ENCODE assay signal across 4 worm cellular contexts in genomic region chrX:16147728-16148197, ce11.
A peak's percentile ranks its signal among the peaks of the same experiment; 100 is the strongest.
TF ChIP-seq lines count a peak whose summit lies in the region.

No protein-coding gene starts in this region.

TF ChIP-seq in whole organism, L2 larva, 48 proteins besides CTCF, POLR2A, EP300 and RAD21 (continued from another document):
- TF ChIP-seq ztf-11 (tag; optimal IDR thresholded peaks at IDR 0.05; lab: Kevin White, UChicago) (peak; percentile 60), mbf-1 (tag; optimal IDR thresholded peaks at IDR 0.05; lab: Kevin White, UChicago) (no peak), lin-39 (tag; optimal IDR thresholded peaks at IDR 0.05; lab: Kevin White, UChicago) (peak; percentile 74), ZK546.5 (tag; optimal IDR thresholded peaks at IDR 0.05; lab: Kevin White, UChicago) (no peak), crh-2 (tag; optimal IDR thresholded peaks at IDR 0.05; lab: Kevin White, UChicago) (peak; percentile 63), R02D3.7 (tag; optimal IDR thresholded peaks at IDR 0.05; lab: Kevin White, UChicago) (no peak), ztf-4 (tag; optimal IDR thresholded peaks at IDR 0.05; lab: Kevin White, UChicago) (peak; percentile 45), sem-4 (tag; optimal IDR thresholded peaks at IDR 0.05; lab: Kevin White, UChicago) (peak; percentile 89), sma-9 (GFP tag; optimal IDR thresholded peaks at IDR 0.05; lab: Kevin White, UChicago) (peak; percentile 94), sma-9 (tag; optimal IDR thresholded peaks at IDR 0.05; lab: Kevin White, UChicago) (no peak), mdl-1 (tag; optimal IDR thresholded peaks at IDR 0.05; lab: Kevin White, UChicago) (peak; percentile 49 to 86), unc-55 (GFP tag; optimal IDR thresholded peaks at IDR 0.05; lab: Kevin White, UChicago) (peak; percentile 88), nhr-129 (tag; optimal IDR thresholded peaks at IDR 0.05; lab: Kevin White, UChicago) (peak; percentile 98), unc-62 (GFP tag; optimal IDR thresholded peaks at IDR 0.05; lab: Kevin White, UChicago) (no peak), mab-5 (tag; optimal IDR thresholded peaks at IDR 0.05; lab: Kevin White, UChicago) (peak; percentile 70), gmeb-1 (tag; optimal IDR thresholded peaks at IDR 0.05; lab: Kevin White, UChicago) (peak; percentile 22)

TF ChIP-seq in whole organism, L4 larva, 104 proteins besides CTCF, POLR2A, EP300 and RAD21 (continued from another document and continues in another):
- TF ChIP-seq lim-7 (GFP tag; IDR thresholded peaks at IDR 0.05; lab: Robert Waterston, UW) (no peak), nhr-28 (tag; optimal IDR thresholded peaks at IDR 0.05; lab: Kevin White, UChicago) (peak; percentile 54), sdz-12 (GFP tag; optimal IDR thresholded peaks at IDR 0.05; lab: Kevin White, UChicago) (no peak), nhr-6 (tag; optimal IDR thresholded peaks at IDR 0.05; lab: Kevin White, UChicago) (no peak), saeg-2 (GFP tag; IDR thresholded peaks at IDR 0.05; lab: Robert Waterston, UW) (no peak), F49E8.2 (tag; optimal IDR thresholded peaks at IDR 0.05; lab: Kevin White, UChicago; ENCODE audit: borderline replicate concordance) (no peak), nhr-76 (tag; optimal IDR thresholded peaks at IDR 0.05; lab: Kevin White, UChicago) (no peak), daf-19 (GFP tag; conservative IDR thresholded peaks at IDR 0.05; lab: Robert Waterston, UW) (no peak), zfp-2 (tag; optimal IDR thresholded peaks at IDR 0.05; lab: Kevin White, UChicago) (no peak), cey-2 (tag; optimal IDR thresholded peaks at IDR 0.05; lab: Kevin White, UChicago; ENCODE audit: borderline replicate concordance, insufficient read depth) (no peak), nhr-111 (GFP tag; optimal IDR thresholded peaks at IDR 0.05; lab: Kevin White, UChicago) (no peak), attf-4 (tag; optimal IDR thresholded peaks at IDR 0.05; lab: Kevin White, UChicago) (no peak), lir-3 (tag; optimal IDR thresholded peaks at IDR 0.05; lab: Kevin White, UChicago) (no peak), aly-2 (tag; optimal IDR thresholded peaks at IDR 0.05; lab: Kevin White, UChicago) (no peak), Y5F2A.4 (GFP tag; optimal IDR thresholded peaks at IDR 0.05; lab: Kevin White, UChicago) (no peak), pqm-1 (tag; optimal IDR thresholded peaks at IDR 0.05; lab: Kevin White, UChicago) (no peak), ceh-20 (GFP tag; IDR thresholded peaks at IDR 0.05; lab: Robert Waterston, UW) (no peak), ceh-32 (tag; optimal IDR thresholded peaks at IDR 0.05; lab: Kevin White, UChicago; ENCODE audit: poor library complexity) (no peak), dmd-8 (GFP tag; IDR thresholded peaks at IDR 0.05; lab: Robert Waterston, UW) (no peak), vab-7 (GFP tag; IDR thresholded peaks at IDR 0.05; lab: Robert Waterston, UW) (no peak), mxl-3 (GFP tag; optimal IDR thresholded peaks at IDR 0.05; lab: Kevin White, UChicago) (peak; percentile 76), rbr-2 (tag; optimal IDR thresholded peaks at IDR 0.05; lab: Kevin White, UChicago) (peak; percentile 84), daf-12 (tag; optimal IDR thresholded peaks at IDR 0.05; lab: Kevin White, UChicago) (no peak), ceh-28 (tag; optimal IDR thresholded peaks at IDR 0.05; lab: Kevin White, UChicago) (no peak), dmd-6 (GFP tag; IDR thresholded peaks at IDR 0.05; lab: Robert Waterston, UW) (peak; percentile 39; the same call in 1 of the 2 replicates), ztf-7 (tag; optimal IDR thresholded peaks at IDR 0.05; lab: Kevin White, UChicago) (peak; percentile 61), lin-1 (GFP tag; IDR thresholded peaks at IDR 0.05; lab: Robert Waterston, UW) (no peak), egl-43 (GFP tag; IDR thresholded peaks at IDR 0.05; lab: Robert Waterston, UW) (peak; percentile 80), ZK546.5 (tag; optimal IDR thresholded peaks at IDR 0.05; lab: Kevin White, UChicago) (no peak), jun-1 (tag; optimal IDR thresholded peaks at IDR 0.05; lab: Kevin White, UChicago) (no peak), nhr-11 (tag; optimal IDR thresholded peaks at IDR 0.05; lab: Kevin White, UChicago) (peak; percentile 80), zip-2 (tag; optimal IDR thresholded peaks at IDR 0.05; lab: Kevin White, UChicago) (no peak), daf-16 (GFP tag; optimal IDR thresholded peaks at IDR 0.05; lab: Kevin White, UChicago) (peak in 1 of 2 experiments; percentile 39), daf-16 (tag; optimal IDR thresholded peaks at IDR 0.05; lab: Kevin White, UChicago) (peak; percentile 13), unc-130 (GFP tag; optimal IDR thresholded peaks at IDR 0.05; lab: Kevin White, UChicago) (no peak), dpl-1 (GFP tag; optimal IDR thresholded peaks at IDR 0.05; lab: Kevin White, UChicago) (peak; percentile 35), ceh-82 (tag; optimal IDR thresholded peaks at IDR 0.05; lab: Kevin White, UChicago) (no peak), D1046.2 (GFP tag; IDR thresholded peaks at IDR 0.05; lab: Robert Waterston, UW) (no peak), hmg-1.1 (GFP tag; IDR thresholded peaks at IDR 0.05; lab: Robert Waterston, UW) (peak; percentile 83), F37D6.2 (tag; optimal IDR thresholded peaks at IDR 0.05; lab: Kevin White, UChicago) (peak; percentile 74), Y105C5A.15 (GFP tag; IDR thresholded peaks at IDR 0.05; lab: Robert Waterston, UW) (no peak)

TF ChIP-seq in whole organism, late embryonic, 69 proteins besides CTCF, POLR2A, EP300 and RAD21 (continued from another document and continues in another):
- peak; percentile 38 for TF ChIP-seq tbx-7 (tag; optimal IDR thresholded peaks at IDR 0.05; lab: Kevin White, UChicago)
- TF ChIP-seq pha-4 (tag; optimal IDR thresholded peaks at IDR 0.05; lab: Kevin White, UChicago): no peak
- peak; percentile 60 for TF ChIP-seq ceh-22 (tag; optimal IDR thresholded peaks at IDR 0.05; lab: Kevin White, UChicago)
- TF ChIP-seq Y22D7AL.16 (tag; optimal IDR thresholded peaks at IDR 0.05; lab: Kevin White, UChicago): no peak
- TF ChIP-seq pros-1 (tag; optimal IDR thresholded peaks at IDR 0.05; lab: Kevin White, UChicago): peak; percentile 72
- TF ChIP-seq C08G9.2 (tag; optimal IDR thresholded peaks at IDR 0.05; lab: Kevin White, UChicago): peak; percentile 59
- peak; percentile 92 for TF ChIP-seq tbx-2 (tag; optimal IDR thresholded peaks at IDR 0.05; lab: Kevin White, UChicago)
- peak; percentile 61 for TF ChIP-seq eyg-1 (tag; optimal IDR thresholded peaks at IDR 0.05; lab: Kevin White, UChicago)
- TF ChIP-seq ama-1 (optimal IDR thresholded peaks at IDR 0.05; lab: Kevin White, UChicago): no peak
- no peak for TF ChIP-seq elt-4 (tag; optimal IDR thresholded peaks at IDR 0.05; lab: Kevin White, UChicago)
- no peak for TF ChIP-seq K09A11.1 (tag; optimal IDR thresholded peaks at IDR 0.05; lab: Kevin White, UChicago; ENCODE audit: insufficient read depth)
- TF ChIP-seq mec-3 (tag; optimal IDR thresholded peaks at IDR 0.05; lab: Kevin White, UChicago; ENCODE audit: borderline replicate concordance): no peak
- TF ChIP-seq ceh-48 (tag; optimal IDR thresholded peaks at IDR 0.05; lab: Kevin White, UChicago): peak; percentile 30
- TF ChIP-seq fkh-10 (GFP tag; optimal IDR thresholded peaks at IDR 0.05; lab: Kevin White, UChicago): peak; percentile 70
- no peak for TF ChIP-seq nhr-11 (tag; optimal IDR thresholded peaks at IDR 0.05; lab: Kevin White, UChicago)
- no peak for TF ChIP-seq zip-5 (tag; optimal IDR thresholded peaks at IDR 0.05; lab: Kevin White, UChicago)
- peak; percentile 55 for TF ChIP-seq ceh-6 (GFP tag; optimal IDR thresholded peaks at IDR 0.05; lab: Kevin White, UChicago)
- peak; percentile 95 for TF ChIP-seq ref-2 (tag; optimal IDR thresholded peaks at IDR 0.05; lab: Kevin White, UChicago)
- no peak for TF ChIP-seq ceh-24 (tag; optimal IDR thresholded peaks at IDR 0.05; lab: Kevin White, UChicago)
- 0 out of 2 replicates have a peak, but pooled peaks have one; percentile 11 for TF ChIP-seq ceh-45 (GFP tag; IDR thresholded peaks at IDR 0.05; lab: Robert Waterston, UW)
- TF ChIP-seq ceh-18 (tag; optimal IDR thresholded peaks at IDR 0.05; lab: Kevin White, UChicago): peak; percentile 89
- no peak for TF ChIP-seq ceh-9 (tag; optimal IDR thresholded peaks at IDR 0.05; lab: Kevin White, UChicago)
- no peak for TF ChIP-seq pax-1 (tag; optimal IDR thresholded peaks at IDR 0.05; lab: Kevin White, UChicago)
- TF ChIP-seq F13H6.1 (tag; optimal IDR thresholded peaks at IDR 0.05; lab: Kevin White, UChicago): peak; percentile 77
- no peak for TF ChIP-seq gmeb-2 (tag; optimal IDR thresholded peaks at IDR 0.05; lab: Kevin White, UChicago)
- TF ChIP-seq unc-55 (GFP tag; optimal IDR thresholded peaks at IDR 0.05; lab: Kevin White, UChicago): peak; percentile 89
- no peak for TF ChIP-seq hlh-15 (tag; optimal IDR thresholded peaks at IDR 0.05; lab: Kevin White, UChicago)
- peak; percentile 58 for TF ChIP-seq sox-2 (GFP tag; IDR thresholded peaks at IDR 0.05; lab: Robert Waterston, UW)
- peak; percentile 36 for TF ChIP-seq nhr-232 (tag; optimal IDR thresholded peaks at IDR 0.05; lab: Kevin White, UChicago)
- TF ChIP-seq ceh-34 (tag; optimal IDR thresholded peaks at IDR 0.05; lab: Kevin White, UChicago): peak; percentile 98
- no peak for TF ChIP-seq pqm-1 (tag; optimal IDR thresholded peaks at IDR 0.05; lab: Kevin White, UChicago)
- TF ChIP-seq ceh-14 (tag; optimal IDR thresholded peaks at IDR 0.05; lab: Kevin White, UChicago): peak; percentile 80
- peak; percentile 26 for TF ChIP-seq che-1 (tag; optimal IDR thresholded peaks at IDR 0.05; lab: Kevin White, UChicago)
- TF ChIP-seq unc-86 (tag; optimal IDR thresholded peaks at IDR 0.05; lab: Kevin White, UChicago): no peak
- TF ChIP-seq C38D4.7 (GFP tag; optimal IDR thresholded peaks at IDR 0.05; lab: Kevin White, UChicago): peak; percentile 17
- peak; percentile 52 for TF ChIP-seq T23F11.4 (GFP tag; optimal IDR thresholded peaks at IDR 0.05; lab: Kevin White, UChicago)
- TF ChIP-seq ceh-19 (GFP tag; optimal IDR thresholded peaks at IDR 0.05; lab: Kevin White, UChicago): peak; percentile 83
- TF ChIP-seq odd-2 (tag; optimal IDR thresholded peaks at IDR 0.05; lab: Kevin White, UChicago): no peak
- TF ChIP-seq ttx-3 (tag; optimal IDR thresholded peaks at IDR 0.05; lab: Kevin White, UChicago): no peak
- TF ChIP-seq ceh-30 (tag; optimal IDR thresholded peaks at IDR 0.05; lab: Kevin White, UChicago): peak; percentile 64
- TF ChIP-seq fax-1 (tag; optimal IDR thresholded peaks at IDR 0.05; lab: Kevin White, UChicago): peak; percentile 36
- TF ChIP-seq pat-9 (tag; optimal IDR thresholded peaks at IDR 0.05; lab: Kevin White, UChicago): peak; percentile 57

TF ChIP-seq in whole organism, mixed stage, embryonic, 35 proteins besides CTCF, POLR2A, EP300 and RAD21 (continued from another document):
- TF ChIP-seq ceh-43 (GFP tag; optimal IDR thresholded peaks at IDR 0.05; lab: Kevin White, UChicago) (peak; percentile 67), mep-1 (tag; optimal IDR thresholded peaks at IDR 0.05; lab: Kevin White, UChicago) (peak; percentile 70), lin-32 (GFP tag; optimal IDR thresholded peaks at IDR 0.05; lab: Kevin White, UChicago) (peak; percentile 40), lin-13 (tag; optimal IDR thresholded peaks at IDR 0.05; lab: Kevin White, UChicago) (peak; percentile 83), flh-1 (GFP tag; optimal IDR thresholded peaks at IDR 0.05; lab: Kevin White, UChicago) (peak; percentile 43), ham-2 (GFP tag; optimal IDR thresholded peaks at IDR 0.05; lab: Kevin White, UChicago) (peak; percentile 97)
